Worm (Caenorhabditis elegans): ENCODE results near the gene F57A8.6.
A peak's percentile ranks its signal among the peaks of the same experiment; 100 is the strongest.

Gene F57A8.6

ce11 chrV:10031384-10032171, 42.1 kb downstream of the F57A8.6 start:
- TF ChIP-seq sma-9 (GFP tag; optimal IDR thresholded peaks at IDR 0.05) (peak; percentile 46), sma-9 (tag; optimal IDR thresholded peaks at IDR 0.05) (no peak), crh-2 (tag; optimal IDR thresholded peaks at IDR 0.05) (peak; percentile 1), gmeb-1 (tag; optimal IDR thresholded peaks at IDR 0.05) (peak; percentile 81), lin-13 (GFP tag; optimal IDR thresholded peaks at IDR 0.05) (peak; percentile 11), F13H6.1 (tag; optimal IDR thresholded peaks at IDR 0.05) (peak; percentile 44), unc-62 (GFP tag; optimal IDR thresholded peaks at IDR 0.05) (no peak), aly-2 (tag; optimal IDR thresholded peaks at IDR 0.05) (no peak), C34F6.9 (tag; optimal IDR thresholded peaks at IDR 0.05) (peak; percentile 67), egl-27 (tag; optimal IDR thresholded peaks at IDR 0.05) (peak; percentile 41), lsy-2 (tag; optimal IDR thresholded peaks at IDR 0.05) (peak; percentile 6 to 70), nhr-129 (tag; optimal IDR thresholded peaks at IDR 0.05) (peak; percentile 52), unc-55 (GFP tag; optimal IDR thresholded peaks at IDR 0.05) (peak; percentile 78), ceh-82 (tag; optimal IDR thresholded peaks at IDR 0.05) (no peak), nhr-21 (tag; optimal IDR thresholded peaks at IDR 0.05) (peak; percentile 16), unc-39 (tag; optimal IDR thresholded peaks at IDR 0.05) (no peak), fos-1 (tag; optimal IDR thresholded peaks at IDR 0.05) (peak; percentile 87)

ce11 chrV:10030992-10031383, 42.7 kb downstream of the F57A8.6 start, which contains the start of gene acl-2:
acl-2 (minus strand) TSS chrV:10031092.
- no peak for TF ChIP-seq nhr-25 (tag; optimal IDR thresholded peaks at IDR 0.05)
- no peak for TF ChIP-seq sma-3 (GFP tag; optimal IDR thresholded peaks at IDR 0.05)
- TF ChIP-seq elt-3 (tag; optimal IDR thresholded peaks at IDR 0.05), result no peak
- no peak for TF ChIP-seq ztf-1 (GFP tag; conservative IDR thresholded peaks at IDR 0.05)
- no peak for TF ChIP-seq fos-1 (tag; optimal IDR thresholded peaks at IDR 0.05)
- no peak for TF ChIP-seq peb-1 (tag; optimal IDR thresholded peaks at IDR 0.05)
- no peak for TF ChIP-seq ama-1 (optimal IDR thresholded peaks at IDR 0.05)
- no peak for TF ChIP-seq ceh-82 (tag; optimal IDR thresholded peaks at IDR 0.05)
- TF ChIP-seq lsy-2 (tag; optimal IDR thresholded peaks at IDR 0.05), result no peak
- no peak for TF ChIP-seq aly-2 (tag; optimal IDR thresholded peaks at IDR 0.05)
- no peak for TF ChIP-seq mbf-1 (tag; optimal IDR thresholded peaks at IDR 0.05)

- TF ChIP-seq mab-5 (tag; optimal IDR thresholded peaks at IDR 0.05), result no peak
Observed at ce11 chrV:10023062-10023536, 50.6 kb downstream of the F57A8.6 start.
